Worm (Caenorhabditis elegans) whole organism, mixed stage, embryonic: Measurements from ENCODE around the gene R02D5.7.

ENCODE experiments used
- blmp-1 ChIP-seq: fragments of 150-350 bp; optimal IDR thresholded peaks from 2 replicates; lab custom pipeline; 2014; ENCODE audit warnings: missing biosample characterization, missing genetic modification characterization
- ces-1 ChIP-seq: fragments of 150-350 bp; optimal IDR thresholded peaks from 2 replicates; lab custom pipeline; 2014; ENCODE audit warnings: missing biosample characterization, missing genetic modification reagents, missing genetic modification characterization
- elt-3 ChIP-seq: fragments of 150-350 bp; optimal IDR thresholded peaks from 2 replicates; lab custom pipeline; 2014; ENCODE audit warnings: missing biosample characterization, missing genetic modification characterization
- lin-13 ChIP-seq: fragments of 150-350 bp; optimal IDR thresholded peaks from 2 replicates; lab custom pipeline; 2014; ENCODE audit warnings: missing biosample characterization, missing genetic modification characterization
- lsy-2 ChIP-seq: fragments of 150-350 bp; optimal IDR thresholded peaks from 2 replicates; lab custom pipeline; 2014; ENCODE audit warnings: missing biosample characterization, missing genetic modification characterization
- mab-5 ChIP-seq: fragments of 150-350 bp; optimal IDR thresholded peaks from 2 replicates; lab custom pipeline; 2014; ENCODE audit warnings: missing biosample characterization, missing genetic modification characterization
- nhr-237 ChIP-seq: fragments of 150-350 bp; optimal IDR thresholded peaks from 2 replicates; lab custom pipeline; 2014; ENCODE audit warnings: missing biosample characterization, missing genetic modification characterization
- unc-39 ChIP-seq: fragments of 150-350 bp; optimal IDR thresholded peaks from 2 replicates; lab custom pipeline; 2014; ENCODE audit warnings: missing biosample characterization, missing genetic modification characterization
- zip-8 ChIP-seq: fragments of 150-350 bp; optimal IDR thresholded peaks from 2 replicates; lab custom pipeline; 2014; ENCODE audit warnings: missing biosample characterization, missing genetic modification characterization

- TF ChIP-seq mab-5 (tag; lab: Kevin White, UChicago), result no peak
- TF ChIP-seq unc-39 (tag; lab: Kevin White, UChicago), result no peak
- no peak for TF ChIP-seq nhr-237 (tag; lab: Kevin White, UChicago)
- no peak for TF ChIP-seq ces-1 (GFP tag; lab: Kevin White, UChicago)
- TF ChIP-seq zip-8 (tag; lab: Kevin White, UChicago), result no peak
- TF ChIP-seq lin-13 (tag; lab: Kevin White, UChicago), result no peak
- no peak for TF ChIP-seq elt-3 (tag; lab: Kevin White, UChicago)
- TF ChIP-seq lsy-2 (tag; lab: Kevin White, UChicago), result no peak
- no peak for TF ChIP-seq blmp-1 (tag; lab: Kevin White, UChicago)
Measured at ce11 chrV:14521000-14521399, 39.7 kb upstream of the R02D5.7 start, which contains the start of gene C53A5.17.
